Worm (Caenorhabditis elegans) whole organism, L1 larva: ENCODE results near the gene rnh-1.1.

ENCODE experiments used
- C04F5.9 ChIP-seq: sonication (generic microtip); optimal IDR thresholded peaks from 2 replicates; lab custom pipeline; 2016; ENCODE audit warnings: missing genetic modification characterization, missing compliant biosample characterization
- C16A3.4 ChIP-seq: fragments of 150-350 bp; optimal IDR thresholded peaks from 2 replicates; lab custom pipeline; 2014; ENCODE audit warnings: missing biosample characterization, missing genetic modification characterization
- C34B4.2 ChIP-seq: sonication (generic microtip); optimal IDR thresholded peaks from 2 replicates; lab custom pipeline; 2017; ENCODE audit warnings: mild to moderate bottlenecking, missing genetic modification characterization, missing compliant biosample characterization
- Y116A8C.19 ChIP-seq: sonication (generic microtip); optimal IDR thresholded peaks from 2 replicates; lab custom pipeline; 2016; ENCODE audit warnings: missing compliant biosample characterization, missing genetic modification characterization, borderline replicate concordance
- aha-1 ChIP-seq: fragments of 150-350 bp; optimal IDR thresholded peaks from 2 replicates; lab custom pipeline; 2014; ENCODE audit warnings: missing biosample characterization, missing genetic modification characterization
- aly-2 ChIP-seq: fragments of 150-350 bp; optimal IDR thresholded peaks from 2 replicates; lab custom pipeline; 2014; ENCODE audit warnings: missing biosample characterization, missing genetic modification characterization
- blmp-1 ChIP-seq: fragments of 150-350 bp; optimal IDR thresholded peaks from 2 replicates; lab custom pipeline; 2014; ENCODE audit warnings: missing biosample characterization, missing genetic modification characterization
- ceh-63 ChIP-seq: fragments of 200-800 bp; sonication (Bioruptor generic); optimal IDR thresholded peaks from 2 replicates; lab custom pipeline; 2018; ENCODE audit warnings: mild to moderate bottlenecking, missing genetic modification characterization, missing compliant biosample characterization
- ces-1 ChIP-seq: fragments of 150-350 bp; optimal IDR thresholded peaks from 2 replicates; lab custom pipeline; 2014; ENCODE audit warnings: missing biosample characterization, missing genetic modification reagents, missing genetic modification characterization
- dpl-1 ChIP-seq, 3 experiments: fragments of 150-350 bp in 2 of 3; sonication (generic microtip) in 1 of 3; optimal IDR thresholded peaks; 2 replicates each; lab custom pipeline; 2014 to 2017; ENCODE audit warnings: missing biosample characterization in 3 of 3, missing genetic modification characterization in 3 of 3, missing genetic modification reagents in 3 of 3
- efl-3 ChIP-seq: fragments of 200-800 bp; sonication (Bioruptor generic); optimal IDR thresholded peaks from 2 replicates; lab custom pipeline; 2018; ENCODE audit warnings: mild to moderate bottlenecking, missing genetic modification characterization, missing compliant biosample characterization
- egl-27 ChIP-seq, 2 experiments: fragments of 150-350 bp in 1 of 2; sonication (generic microtip); optimal IDR thresholded peaks; 3 replicates each; lab custom pipeline; 2017 to 2018; ENCODE audit warnings: missing biosample characterization in 2 of 2, missing genetic modification characterization in 2 of 2, missing genetic modification reagents in 2 of 2
- elt-2 ChIP-seq: sonication (generic microtip); optimal IDR thresholded peaks from 2 replicates; lab custom pipeline; 2016; ENCODE audit warnings: missing genetic modification characterization, mild to moderate bottlenecking, inconsistent platforms, missing compliant biosample characterization, missing genetic modification reagents
- ets-5 ChIP-seq: fragments of 200-800 bp; sonication (Bioruptor generic); IDR thresholded peaks from 2 replicates; pipeline ENCODE4 v1.3.6; 2022; ENCODE audit warnings: missing genetic modification characterization, missing compliant biosample characterization
- fkh-8 ChIP-seq: sonication (generic microtip); optimal IDR thresholded peaks from 2 replicates; lab custom pipeline; 2016; ENCODE audit warnings: mild to moderate bottlenecking, missing genetic modification characterization, missing compliant biosample characterization
- grh-1 ChIP-seq: fragments of 200-800 bp; sonication (Bioruptor generic); IDR thresholded peaks from 2 replicates; pipeline ENCODE4 v1.3.6; 2022; ENCODE audit warnings: missing genetic modification reagents, missing genetic modification characterization, missing compliant biosample characterization
- hlh-4 ChIP-seq: sonication (generic microtip); optimal IDR thresholded peaks from 2 replicates; lab custom pipeline; 2016; ENCODE audit warnings: mild to moderate bottlenecking, missing genetic modification characterization, missing compliant biosample characterization
- hpl-2 ChIP-seq: fragments of 150-350 bp; optimal IDR thresholded peaks from 2 replicates; lab custom pipeline; 2014; ENCODE audit warnings: missing biosample characterization, missing genetic modification reagents, missing genetic modification characterization
- irx-1 ChIP-seq: sonication (generic microtip); optimal IDR thresholded peaks from 2 replicates; lab custom pipeline; 2016; ENCODE audit warnings: missing genetic modification characterization, missing compliant biosample characterization
- jun-1 ChIP-seq: fragments of 150-350 bp; optimal IDR thresholded peaks from 2 replicates; lab custom pipeline; 2014; ENCODE audit warnings: missing biosample characterization, missing genetic modification reagents, missing genetic modification characterization
- lin-15B ChIP-seq: fragments of 150-350 bp; sonication (generic microtip); optimal IDR thresholded peaks from 3 replicates; lab custom pipeline; 2014; ENCODE audit warnings: missing biosample characterization, missing genetic modification characterization
- lin-35 ChIP-seq, 2 experiments: fragments of 150-350 bp; optimal IDR thresholded peaks; 2 replicates each; lab custom pipeline; 2014; ENCODE audit warnings: missing biosample characterization in 2 of 2, missing genetic modification characterization in 2 of 2, missing genetic modification reagents in 2 of 2
- lin-39 ChIP-seq: fragments of 150-350 bp; optimal IDR thresholded peaks from 2 replicates; lab custom pipeline; 2014; ENCODE audit warnings: missing biosample characterization, missing genetic modification reagents, missing genetic modification characterization
- lsy-2 ChIP-seq, 2 experiments: fragments of 150-350 bp; optimal IDR thresholded peaks; 2 replicates each; lab custom pipeline; 2014; ENCODE audit warnings: missing biosample characterization in 2 of 2, missing genetic modification characterization in 2 of 2
- mab-9 ChIP-seq: fragments of 200-800 bp; sonication (Bioruptor generic); IDR thresholded peaks from 2 replicates; pipeline ENCODE4 v1.3.6; 2022; ENCODE audit warnings: missing genetic modification reagents, missing genetic modification characterization, missing compliant biosample characterization
- mdl-1 ChIP-seq, 2 experiments: fragments of 150-350 bp; optimal IDR thresholded peaks; 2 replicates each; lab custom pipeline; 2014 to 2017; ENCODE audit warnings: missing biosample characterization in 2 of 2, missing genetic modification characterization in 2 of 2, inconsistent platforms in 1 of 2
- mep-1 ChIP-seq: fragments of 150-350 bp; optimal IDR thresholded peaks from 2 replicates; lab custom pipeline; 2014; ENCODE audit warnings: missing biosample characterization, missing genetic modification characterization
- nhr-12 ChIP-seq: sonication (generic microtip); optimal IDR thresholded peaks from 2 replicates; lab custom pipeline; 2017; ENCODE audit warnings: missing biosample characterization, missing genetic modification characterization
- nhr-19 ChIP-seq: fragments of 200-800 bp; sonication (Bioruptor generic); conservative IDR thresholded peaks from 2 replicates; pipeline ENCODE4 v1.3.6; 2022; ENCODE audit warnings: missing genetic modification characterization, missing compliant biosample characterization
- nhr-237 ChIP-seq: fragments of 150-350 bp; optimal IDR thresholded peaks from 2 replicates; lab custom pipeline; 2014; ENCODE audit warnings: missing biosample characterization, missing genetic modification characterization
- nhr-28 ChIP-seq: fragments of 150-350 bp; optimal IDR thresholded peaks from 2 replicates; lab custom pipeline; 2014; ENCODE audit warnings: missing biosample characterization, missing genetic modification characterization
- nhr-71 ChIP-seq: sonication (generic microtip); optimal IDR thresholded peaks from 2 replicates; lab custom pipeline; 2016; ENCODE audit warnings: mild to moderate bottlenecking, missing genetic modification characterization, moderate library complexity, missing compliant biosample characterization
- nhr-84 ChIP-seq: sonication (generic microtip); optimal IDR thresholded peaks from 2 replicates; lab custom pipeline; 2017; ENCODE audit warnings: missing biosample characterization, missing genetic modification characterization
- nhr-85 ChIP-seq: sonication (generic microtip); peaks from one replicate; lab custom pipeline; 2016; ENCODE audit warnings: missing genetic modification characterization, inconsistent platforms, missing compliant biosample characterization
- nhr-90 ChIP-seq: sonication (generic microtip); optimal IDR thresholded peaks from 2 replicates; lab custom pipeline; 2016; ENCODE audit warnings: mild to moderate bottlenecking, missing genetic modification characterization, missing compliant biosample characterization; ENCODE audit not compliant: poor library complexity
- pag-3 ChIP-seq: sonication (generic microtip); optimal IDR thresholded peaks from 2 replicates; lab custom pipeline; 2017; ENCODE audit warnings: missing genetic modification characterization, mild to moderate bottlenecking, missing compliant biosample characterization, antibody characterized with exemption, borderline replicate concordance; ENCODE audit not compliant: insufficient read depth
- pax-3 ChIP-seq: fragments of 200-800 bp; sonication (Bioruptor generic); optimal IDR thresholded peaks from 2 replicates; lab custom pipeline; 2018; ENCODE audit warnings: mild to moderate bottlenecking, missing genetic modification characterization, moderate library complexity, missing compliant biosample characterization
- skn-1 ChIP-seq: fragments of 150-350 bp; optimal IDR thresholded peaks from 2 replicates; lab custom pipeline; 2014; ENCODE audit warnings: missing biosample characterization, missing genetic modification characterization
- snpc-4 ChIP-seq: fragments of 150-350 bp; optimal IDR thresholded peaks from 2 replicates; lab custom pipeline; 2014; ENCODE audit warnings: missing biosample characterization, missing genetic modification characterization
- sup-37 ChIP-seq: fragments of 200-800 bp; sonication (Bioruptor generic); optimal IDR thresholded peaks from 2 replicates; lab custom pipeline; 2018; ENCODE audit warnings: mild to moderate bottlenecking, missing genetic modification characterization, missing compliant biosample characterization
- swsn-7 ChIP-seq: sonication (generic microtip); optimal IDR thresholded peaks from 2 replicates; lab custom pipeline; 2016; ENCODE audit warnings: missing genetic modification characterization, missing compliant biosample characterization
- tbx-2 ChIP-seq: sonication (generic microtip); optimal IDR thresholded peaks from 2 replicates; lab custom pipeline; 2016; ENCODE audit warnings: missing genetic modification characterization, missing compliant biosample characterization
- unc-130 ChIP-seq: fragments of 150-350 bp; optimal IDR thresholded peaks from 2 replicates; lab custom pipeline; 2017; ENCODE audit warnings: missing biosample characterization, missing genetic modification characterization, inconsistent platforms
- unc-30 ChIP-seq: sonication (generic microtip); optimal IDR thresholded peaks from 2 replicates; lab custom pipeline; 2017; ENCODE audit warnings: missing biosample characterization, missing genetic modification characterization
- unc-62 ChIP-seq: fragments of 150-350 bp; optimal IDR thresholded peaks from 2 replicates; lab custom pipeline; 2014; ENCODE audit warnings: missing biosample characterization, missing genetic modification reagents, missing genetic modification characterization
- unc-86 ChIP-seq: sonication (generic microtip); optimal IDR thresholded peaks from 2 replicates; lab custom pipeline; 2016; ENCODE audit warnings: missing genetic modification characterization, missing compliant biosample characterization
- zag-1 ChIP-seq: fragments of 150-350 bp; optimal IDR thresholded peaks from 2 replicates; lab custom pipeline; 2014; ENCODE audit warnings: missing biosample characterization, missing genetic modification characterization
- zip-4 ChIP-seq: fragments of 200-800 bp; sonication (Bioruptor generic); optimal IDR thresholded peaks from 2 replicates; lab custom pipeline; 2018; ENCODE audit warnings: mild to moderate bottlenecking, missing genetic modification characterization, moderate library complexity, missing compliant biosample characterization
- ztf-4 ChIP-seq: fragments of 150-350 bp; optimal IDR thresholded peaks from 2 replicates; lab custom pipeline; 2014; ENCODE audit warnings: missing biosample characterization, missing genetic modification characterization

Gene rnh-1.1

ce11 chrII:7528210-7528609 is 2.7 kb downstream of the rnh-1.1 start (continued):
- TF ChIP-seq C16A3.4 (tag; lab: Kevin White, UChicago), result peak; percentile 24
- no peak for TF ChIP-seq ets-5
- TF ChIP-seq blmp-1 (tag; lab: Kevin White, UChicago), result peak; percentile 98
- TF ChIP-seq hlh-4, result no peak
- no peak for TF ChIP-seq irx-1 (tag; lab: Kevin White, UChicago)
- TF ChIP-seq mdl-1 (tag; optimal IDR thresholded peaks at IDR 0.05; lab: Kevin White, UChicago), result peak in 1 of 2 experiments; percentile 90
- no peak for TF ChIP-seq nhr-28 (tag; lab: Kevin White, UChicago)
- no peak for TF ChIP-seq skn-1
- TF ChIP-seq unc-86 (tag; lab: Kevin White, UChicago), result no peak
- TF ChIP-seq mep-1 (tag; lab: Kevin White, UChicago), result peak; percentile 23
- peak; percentile 86 for TF ChIP-seq nhr-71 (tag; lab: Kevin White, UChicago)
- TF ChIP-seq lin-39, result no peak
- TF ChIP-seq nhr-85, result peak; percentile 94
- no peak for TF ChIP-seq lin-15B (tag; lab: Kevin White, UChicago)
- no peak for TF ChIP-seq hpl-2 (GFP tag; lab: Kevin White, UChicago)
- TF ChIP-seq pax-3 (tag; lab: Kevin White, UChicago), result peak; percentile 48
- TF ChIP-seq unc-62 (GFP tag; lab: Kevin White, UChicago), result no peak
- no peak for TF ChIP-seq mab-9
- peak; percentile 84 for TF ChIP-seq grh-1 (GFP tag; lab: Robert Waterston, UW)
- TF ChIP-seq aly-2 (tag; lab: Kevin White, UChicago), result no peak
- TF ChIP-seq nhr-90 (tag; lab: Kevin White, UChicago), result peak; percentile 82
- peak; percentile 42 for TF ChIP-seq ztf-4 (tag; lab: Kevin White, UChicago)
- TF ChIP-seq zag-1 (tag; lab: Kevin White, UChicago), result no peak
- TF ChIP-seq Y116A8C.19, result no peak
- no peak for TF ChIP-seq lsy-2 (tag; optimal IDR thresholded peaks at IDR 0.05; lab: Kevin White, UChicago)
- TF ChIP-seq elt-2, result peak; percentile 96
- TF ChIP-seq dpl-1 (GFP tag; optimal IDR thresholded peaks at IDR 0.05; lab: Kevin White, UChicago), result peak; percentile 5 to 45 (median 17)
- TF ChIP-seq zip-4 (GFP tag; lab: Kevin White, UChicago), result no peak

ce11 chrII:7529078-7529683 is 3.6 kb downstream of the rnh-1.1 start, which contains the start of gene ZK1290.5:
Gene ZK1290.5, plus strand, starts transcription at chrII:7529643.
- no peak for TF ChIP-seq nhr-84 (tag; lab: Kevin White, UChicago)
- peak; percentile 62 for TF ChIP-seq jun-1 (tag; lab: Kevin White, UChicago)
- TF ChIP-seq skn-1, result peak; percentile 83
- TF ChIP-seq lin-35 (GFP tag; optimal IDR thresholded peaks at IDR 0.05; lab: Kevin White, UChicago), result peak; percentile 62 to 79
- no peak for TF ChIP-seq lin-15B (tag; lab: Kevin White, UChicago)
- peak; percentile 92 for TF ChIP-seq nhr-19 (GFP tag; lab: Robert Waterston, UW)
- TF ChIP-seq pag-3 (tag; lab: Kevin White, UChicago), result no peak
- peak; percentile 33 for TF ChIP-seq snpc-4 (tag; lab: Kevin White, UChicago)
- TF ChIP-seq unc-30, result no peak
- TF ChIP-seq zag-1 (tag; lab: Kevin White, UChicago), result no peak
- no peak for TF ChIP-seq unc-86 (tag; lab: Kevin White, UChicago)
- TF ChIP-seq C16A3.4 (tag; lab: Kevin White, UChicago), result peak; percentile 61
- peak; percentile 92 for TF ChIP-seq tbx-2 (tag; lab: Kevin White, UChicago)
- TF ChIP-seq elt-2, result peak; percentile 89
- peak; percentile 60 for TF ChIP-seq lin-39
- peak; percentile 84 for TF ChIP-seq blmp-1 (tag; lab: Kevin White, UChicago)
- TF ChIP-seq sup-37 (GFP tag; lab: Kevin White, UChicago), result no peak
- TF ChIP-seq egl-27 (tag; optimal IDR thresholded peaks at IDR 0.05; lab: Kevin White, UChicago), result no peak
- no peak for TF ChIP-seq unc-62 (GFP tag; lab: Kevin White, UChicago)
- TF ChIP-seq C04F5.9 (tag; lab: Kevin White, UChicago), result no peak
- TF ChIP-seq C34B4.2, result no peak
- TF ChIP-seq efl-3 (GFP tag; lab: Kevin White, UChicago), result no peak
- no peak for TF ChIP-seq aha-1
- TF ChIP-seq ceh-63, result no peak
- TF ChIP-seq fkh-8, result peak; percentile 87
- TF ChIP-seq zip-4 (GFP tag; lab: Kevin White, UChicago), result peak; percentile 16
- peak; percentile 98 for TF ChIP-seq nhr-71 (tag; lab: Kevin White, UChicago)
- TF ChIP-seq mdl-1 (tag; optimal IDR thresholded peaks at IDR 0.05; lab: Kevin White, UChicago), result peak in 1 of 2 experiments; percentile 95
- TF ChIP-seq nhr-12, result no peak
- peak; percentile 30 for TF ChIP-seq nhr-237
- no peak for TF ChIP-seq ces-1 (GFP tag; lab: Kevin White, UChicago)
- TF ChIP-seq unc-130, result peak; percentile 82
- TF ChIP-seq swsn-7 (tag; lab: Kevin White, UChicago), result peak; percentile 85
- TF ChIP-seq pax-3 (tag; lab: Kevin White, UChicago), result peak; percentile 58
